Worm (Caenorhabditis elegans) whole organism, L1 larva: ENCODE measurements around the gene nhr-157.

Experiments
- ceh-8 ChIP-seq: fragments of 200-800 bp; sonication (Bioruptor generic); optimal IDR thresholded peaks from 2 replicates; lab custom pipeline; 2018; ENCODE audit warnings: mild to moderate bottlenecking, missing genetic modification characterization, moderate library complexity, missing compliant biosample characterization
- egl-27 ChIP-seq, 2 experiments: fragments of 150-350 bp in 1 of 2; sonication (generic microtip); optimal IDR thresholded peaks; 3 replicates each; lab custom pipeline; 2017 to 2018; ENCODE audit warnings: missing biosample characterization in 2 of 2, missing genetic modification characterization in 2 of 2, missing genetic modification reagents in 2 of 2
- grh-1 ChIP-seq: fragments of 200-800 bp; sonication (Bioruptor generic); IDR thresholded peaks from 2 replicates; pipeline ENCODE4 v1.3.6; 2022; ENCODE audit warnings: missing genetic modification reagents, missing genetic modification characterization, missing compliant biosample characterization
- nhr-12 ChIP-seq: sonication (generic microtip); optimal IDR thresholded peaks from 2 replicates; lab custom pipeline; 2017; ENCODE audit warnings: missing biosample characterization, missing genetic modification characterization
- nhr-20 ChIP-seq: sonication (generic microtip); optimal IDR thresholded peaks from 2 replicates; lab custom pipeline; 2016; ENCODE audit warnings: mild to moderate bottlenecking, missing genetic modification characterization, missing compliant biosample characterization

DNA sequence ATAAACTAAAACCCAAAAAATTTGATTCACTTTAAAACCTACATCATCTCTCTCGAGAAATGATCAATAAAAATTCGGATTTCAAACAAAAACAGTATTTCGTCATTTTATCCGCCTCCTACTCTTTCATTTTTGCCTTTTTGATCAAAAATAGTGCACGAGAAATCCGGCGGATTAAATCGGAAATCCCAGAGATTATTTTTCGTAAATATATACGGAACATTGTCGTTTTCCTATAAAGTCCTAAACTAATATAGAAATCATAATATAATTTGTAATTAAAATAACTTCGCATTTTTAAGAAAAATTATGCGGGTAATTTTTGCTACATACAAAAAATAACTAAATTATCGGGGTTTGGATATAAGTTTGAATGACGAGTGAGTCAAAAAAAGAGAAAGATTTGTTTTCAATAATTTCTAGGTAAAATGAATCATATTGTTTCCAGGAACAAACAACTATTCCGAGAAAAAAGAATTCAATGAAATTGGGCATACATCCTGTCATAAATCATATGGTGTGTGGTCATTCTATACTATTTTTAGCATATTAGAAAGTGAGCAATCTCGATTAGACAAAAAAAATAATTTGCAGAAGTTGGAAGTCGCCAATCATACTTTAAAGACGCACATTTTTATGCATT is 5.4 kb upstream of the nhr-157 start, which contains the start of gene nhr-158:
- TF ChIP-seq egl-27 (tag; optimal IDR thresholded peaks at IDR 0.05; lab: Kevin White, UChicago) (no peak), grh-1 (no peak), nhr-20 (tag; lab: Kevin White, UChicago) (peak; percentile 32), ceh-8 (GFP tag; lab: Kevin White, UChicago) (no peak), nhr-12 (no peak)
